Fruit fly (Drosophila melanogaster): ENCODE data around the gene CG7148.

Gene CG7148

DNA sequence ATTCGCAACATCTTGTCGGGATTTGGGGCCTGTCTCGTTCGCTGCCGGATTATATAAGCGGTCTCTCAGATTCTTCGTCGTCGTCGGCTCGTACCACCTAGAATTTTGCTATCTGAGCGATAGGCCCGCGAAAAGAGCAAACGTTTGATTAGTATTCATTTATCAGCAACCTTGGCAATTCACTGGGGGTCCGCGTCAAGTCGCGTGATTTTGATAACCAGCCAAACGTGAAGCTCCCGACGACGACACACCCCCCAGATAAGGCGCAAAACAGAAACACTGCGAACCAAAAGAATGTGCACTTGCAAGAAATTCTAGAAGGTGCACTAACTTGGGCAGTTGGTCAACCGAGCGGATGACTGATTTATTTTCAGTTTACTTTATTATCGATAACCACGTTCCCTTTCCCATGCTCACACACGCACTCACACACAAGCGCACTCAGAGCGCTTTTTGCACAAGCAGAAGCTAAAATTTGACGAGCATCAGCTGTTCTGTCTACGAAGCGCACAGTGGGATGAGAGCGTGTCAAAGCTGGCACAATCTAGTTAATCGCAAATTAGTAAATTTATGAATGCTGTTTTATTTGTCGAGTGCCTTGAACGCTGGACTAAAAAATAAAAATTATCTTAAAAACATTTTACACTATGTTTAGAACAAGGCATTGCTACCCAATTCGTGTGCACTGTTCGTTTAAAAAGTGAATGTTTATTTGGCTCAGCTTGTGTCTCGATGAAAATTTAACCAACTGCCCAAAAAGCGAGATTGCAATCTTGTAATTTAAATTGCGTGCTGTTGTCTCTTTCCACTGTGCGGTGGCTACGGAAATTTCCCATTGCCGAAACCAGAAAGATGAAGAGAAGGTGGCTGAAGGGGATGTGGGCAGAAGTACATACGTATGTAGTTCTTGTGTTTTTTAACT, 7.9 kb upstream of the CG7148 start (continued):
- peak; percentile 91 for TF ChIP-seq CG3726 (GFP tag; IDR thresholded peaks at IDR 0.05)
- TF ChIP-seq CG6175 (GFP tag; IDR thresholded peaks at IDR 0.05) = peak; percentile 72
- peak in 1 of 3 experiments; percentile 87 for TF ChIP-seq lola (GFP tag; optimal IDR thresholded peaks at IDR 0.05)
- TF ChIP-seq caup (GFP tag; optimal IDR thresholded peaks at IDR 0.05; ENCODE audit: severe bottlenecking) = peak; percentile 91
- TF ChIP-seq CG30431 (GFP tag; optimal IDR thresholded peaks at IDR 0.05) = peak; percentile 89
- peak; percentile 89 for TF ChIP-seq B-H1 (GFP tag; IDR thresholded peaks at IDR 0.05)
- TF ChIP-seq CG10959 (GFP tag; IDR thresholded peaks at IDR 0.05) = peak; percentile 79
- TF ChIP-seq Ssrp (tag; optimal IDR thresholded peaks at IDR 0.05) = peak; percentile 91
- peak; percentile 87 for TF ChIP-seq run (tag; optimal IDR thresholded peaks at IDR 0.05)
- peak; percentile 76 for TF ChIP-seq CG10431 (GFP tag; optimal IDR thresholded peaks at IDR 0.05)
- TF ChIP-seq disco-r (GFP tag; optimal IDR thresholded peaks at IDR 0.05) = peak; percentile 89
- TF ChIP-seq Dip3 (GFP tag; optimal IDR thresholded peaks at IDR 0.05) = peak; percentile 94
- TF ChIP-seq CG43689 (GFP tag; IDR thresholded peaks at IDR 0.05) = peak; percentile 70
- TF ChIP-seq CG3847 (GFP tag; IDR thresholded peaks at IDR 0.05) = peak; percentile 88
- peak; percentile 12 for TF ChIP-seq BEAF-32 (GFP tag; optimal IDR thresholded peaks at IDR 0.05)
- TF ChIP-seq CG3407 (GFP tag; optimal IDR thresholded peaks at IDR 0.05) = peak; percentile 81
- TF ChIP-seq GATAe (GFP tag; conservative IDR thresholded peaks at IDR 0.05) = peak; percentile 62
- peak; percentile 90 for TF ChIP-seq CG12299 (tag; optimal IDR thresholded peaks at IDR 0.05)
- TF ChIP-seq NC2β (GFP tag; optimal IDR thresholded peaks at IDR 0.05) = peak; percentile 90
- TF ChIP-seq tll (GFP tag; optimal IDR thresholded peaks at IDR 0.05) = peak in 1 of 2 experiments; percentile 3
- peak; percentile 89 for TF ChIP-seq Side (GFP tag; optimal IDR thresholded peaks at IDR 0.05)
- TF ChIP-seq CG10462 (GFP tag; optimal IDR thresholded peaks at IDR 0.05) = peak; percentile 88
- peak; percentile 85 for TF ChIP-seq trh (GFP tag; optimal IDR thresholded peaks at IDR 0.05)
- TF ChIP-seq zf30C (GFP tag; optimal IDR thresholded peaks at IDR 0.05) = no peak
- TF ChIP-seq NfI (GFP tag; optimal IDR thresholded peaks at IDR 0.05) = peak; percentile 94
- TF ChIP-seq amos (GFP tag; IDR thresholded peaks at IDR 0.05; ENCODE audit: partially characterized antibody) = peak; percentile 3; the same call in 1 of the 2 replicates
- TF ChIP-seq Oli (tag; optimal IDR thresholded peaks at IDR 0.05) = peak; percentile 96
- peak; percentile 65 for TF ChIP-seq ac (GFP tag; optimal IDR thresholded peaks at IDR 0.05)
- TF ChIP-seq CG10654 (GFP tag; optimal IDR thresholded peaks at IDR 0.05) = peak; percentile 85
- peak; percentile 95 for TF ChIP-seq CoRest (tag; optimal IDR thresholded peaks at IDR 0.05)
- TF ChIP-seq nmo (GFP tag; optimal IDR thresholded peaks at IDR 0.05) = peak; percentile 96
- TF ChIP-seq Rfx (GFP tag; IDR thresholded peaks at IDR 0.05) = peak; percentile 94
- peak; percentile 68 for TF ChIP-seq ERR (GFP tag; optimal IDR thresholded peaks at IDR 0.05)
- TF ChIP-seq Ets97D (GFP tag; optimal IDR thresholded peaks at IDR 0.05) = peak; percentile 80
- peak; percentile 78 for TF ChIP-seq klu (GFP tag; IDR thresholded peaks at IDR 0.05)
- no peak for TF ChIP-seq Stat92E (GFP tag; optimal IDR thresholded peaks at IDR 0.05)
- peak; percentile 75 for TF ChIP-seq CG13894 (tag; optimal IDR thresholded peaks at IDR 0.05)
- peak; percentile 94 for TF ChIP-seq CG13624 (GFP tag; optimal IDR thresholded peaks at IDR 0.05)
- peak; percentile 50 for TF ChIP-seq Sry-β (GFP tag; optimal IDR thresholded peaks at IDR 0.05)
- peak; percentile 95 for TF ChIP-seq CG2678 (tag; optimal IDR thresholded peaks at IDR 0.05)
- peak; percentile 77 for TF ChIP-seq sim (GFP tag; IDR thresholded peaks at IDR 0.05)
- peak; percentile 16 for TF ChIP-seq MTF-1 (GFP tag; optimal IDR thresholded peaks at IDR 0.05; ENCODE audit: borderline replicate concordance)
- peak; percentile 49; the same call in 1 of the 3 replicates for TF ChIP-seq knrl (GFP tag; IDR thresholded peaks at IDR 0.05; ENCODE audit: partially characterized antibody)
- peak; percentile 97 for TF ChIP-seq Sox100B (GFP tag; optimal IDR thresholded peaks at IDR 0.05)
- peak; percentile 63 for TF ChIP-seq YL-1 (GFP tag; optimal IDR thresholded peaks at IDR 0.05)
- TF ChIP-seq D19B (GFP tag; optimal IDR thresholded peaks at IDR 0.05) = peak; percentile 86
